Worm (Caenorhabditis elegans) whole organism, L4/young adult: ENCODE results near the gene F13D2.1.

Source experiments
- W03F9.2 ChIP-seq: fragments of 150-350 bp; optimal IDR thresholded peaks from 2 replicates; lab custom pipeline; 2014; ENCODE audit warnings: missing biosample characterization, missing genetic modification characterization
- dao-5 ChIP-seq: sonication (generic microtip); optimal IDR thresholded peaks from 2 replicates; lab custom pipeline; 2016; ENCODE audit warnings: missing genotype, missing genetic modification characterization, moderate library complexity, missing compliant biosample characterization
- him-1 ChIP-seq: sonication (generic microtip); optimal IDR thresholded peaks from 2 replicates; lab custom pipeline; 2016; ENCODE audit warnings: missing genotype, missing genetic modification reagents, missing genetic modification characterization, missing compliant biosample characterization

The F13D2.1 gene

DNA sequence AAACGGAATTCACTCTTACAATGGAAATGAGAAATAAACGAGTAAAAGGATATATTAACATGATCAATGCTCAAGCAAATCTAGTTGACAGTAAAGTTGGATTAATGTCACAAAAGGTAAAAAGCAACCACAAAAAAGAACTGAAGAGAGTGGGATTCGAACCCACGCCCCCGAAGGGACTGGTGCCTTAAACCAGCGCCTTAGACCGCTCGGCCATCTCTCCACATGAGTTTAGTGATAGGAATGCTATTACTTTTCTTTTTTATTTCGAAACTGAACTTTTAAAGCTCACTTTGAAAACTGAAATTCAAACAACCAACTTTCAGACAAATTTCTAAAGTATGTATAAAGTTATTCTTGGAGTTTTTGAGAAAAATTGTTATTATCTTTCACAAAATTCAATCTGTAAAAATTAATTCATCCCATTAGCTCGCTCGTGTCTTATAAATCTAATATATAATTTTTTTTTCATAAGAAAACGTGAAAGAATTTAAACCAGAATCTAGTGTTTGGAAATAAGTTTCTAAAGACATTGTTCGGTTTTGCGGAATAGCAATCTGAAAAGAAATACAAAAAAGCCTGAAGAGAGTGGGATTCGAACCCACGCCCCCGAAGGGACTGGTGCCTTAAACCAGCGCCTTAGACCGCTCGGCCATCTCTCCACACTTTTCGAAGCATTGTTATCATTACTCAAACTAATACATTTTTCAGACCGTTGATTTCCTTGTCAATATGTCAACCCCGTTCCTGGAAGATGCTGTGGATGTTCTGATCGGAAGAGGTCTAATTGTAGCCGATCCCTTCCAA, 26.4 kb downstream of the F13D2.1 start:
- TF ChIP-seq dao-5 (tag; lab: Kevin White, UChicago): no peak
- no peak for TF ChIP-seq W03F9.2 (tag; lab: Kevin White, UChicago)
- no peak for TF ChIP-seq him-1 (tag; lab: Kevin White, UChicago)

DNA sequence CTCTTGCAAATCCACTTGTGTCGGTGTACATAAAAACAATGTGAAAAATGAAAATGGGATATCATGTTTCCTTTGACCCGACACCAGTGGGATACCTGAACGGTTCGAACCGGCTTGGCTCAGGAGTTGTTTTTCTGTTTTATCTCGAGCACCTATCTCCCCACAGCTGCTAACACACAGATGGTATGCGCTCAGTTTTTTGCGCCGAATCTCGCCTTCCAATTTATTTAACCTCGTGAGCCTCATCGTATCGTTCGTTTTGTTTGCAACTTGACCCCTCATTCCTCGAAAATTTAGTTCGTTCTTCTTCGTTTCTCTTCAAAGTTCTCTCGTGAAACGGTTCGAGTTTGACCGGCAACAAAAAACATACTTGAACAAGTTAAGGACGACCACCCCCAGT, 28.9 kb downstream of the F13D2.1 start, which contains the start of gene C05C9.1:
Gene C05C9.1 (plus strand): TSS at position 301 of the 400 bp plus-strand sequence.
- no peak for TF ChIP-seq him-1 (tag; lab: Kevin White, UChicago)
- TF ChIP-seq dao-5 (tag; lab: Kevin White, UChicago): no peak
- TF ChIP-seq W03F9.2 (tag; lab: Kevin White, UChicago): no peak

DNA sequence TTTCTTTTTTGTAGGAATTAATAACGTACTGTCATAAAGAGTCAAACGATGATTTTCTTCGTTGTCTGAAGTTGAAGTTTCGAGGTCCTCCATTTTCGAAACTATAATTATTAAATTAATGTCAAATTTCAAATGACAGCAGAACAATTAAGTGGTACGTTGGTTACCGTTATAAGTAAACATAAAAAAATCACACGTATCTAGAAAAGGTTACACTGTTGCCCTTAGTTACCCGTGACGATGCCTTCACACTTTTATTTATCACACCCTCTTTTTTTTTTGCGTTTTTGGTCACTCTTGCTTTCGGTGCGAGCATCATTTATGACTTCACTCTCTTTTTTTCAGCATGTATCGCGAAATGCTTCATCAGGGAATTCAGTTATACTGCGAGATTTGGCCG, 36.7 kb downstream of the F13D2.1 start, which contains the start of the genes C05C9.3 and C05C9.2:
Gene C05C9.3 (minus strand): TSS at position 101 of the 400 bp plus-strand sequence.
Gene C05C9.2 (plus strand): TSS at position 346 of the 400 bp plus-strand sequence.
- TF ChIP-seq dao-5 (tag; lab: Kevin White, UChicago) (no peak), W03F9.2 (tag; lab: Kevin White, UChicago) (no peak), him-1 (tag; lab: Kevin White, UChicago) (no peak)

DNA sequence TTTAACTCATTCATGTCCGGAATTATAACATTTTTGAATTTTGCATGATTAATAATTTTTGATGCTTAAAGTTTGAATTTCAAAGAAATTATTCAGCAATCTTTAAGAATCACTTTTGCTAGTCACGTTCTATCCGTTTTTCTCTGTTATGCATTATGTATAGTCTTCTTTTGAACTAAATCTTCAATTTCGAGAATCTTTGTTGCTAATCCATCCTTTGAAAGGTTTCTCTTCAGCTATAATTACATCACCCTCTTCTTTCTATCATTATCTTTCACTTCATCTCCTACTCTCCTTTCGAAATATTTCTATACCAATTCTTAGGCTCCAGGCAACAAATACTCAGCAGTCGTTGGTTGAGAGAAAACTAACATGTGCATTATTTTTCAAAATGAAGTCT, 37.9 kb downstream of the F13D2.1 start:
- TF ChIP-seq him-1 (tag; lab: Kevin White, UChicago) (no peak), dao-5 (tag; lab: Kevin White, UChicago) (no peak), W03F9.2 (tag; lab: Kevin White, UChicago) (no peak)

DNA sequence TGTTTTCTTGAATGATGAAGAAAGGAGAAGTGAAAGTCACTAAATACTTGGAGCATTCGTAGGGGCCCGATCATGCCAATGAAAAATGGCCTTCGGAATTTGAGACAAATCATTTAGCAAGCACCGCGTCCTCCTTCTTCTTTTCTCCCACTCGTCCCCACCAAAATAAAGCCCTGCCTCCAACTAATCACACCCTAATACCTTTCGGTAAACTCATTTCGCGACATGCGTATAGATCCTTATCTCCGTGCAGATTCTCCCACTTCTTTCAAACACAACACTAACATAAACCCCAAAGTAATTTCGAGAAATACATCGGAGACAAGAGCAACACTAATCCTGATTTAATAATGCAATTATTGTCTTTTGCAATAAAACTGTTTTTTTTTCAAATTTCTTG, 51.8 kb downstream of the F13D2.1 start:
- no peak for TF ChIP-seq W03F9.2 (tag; lab: Kevin White, UChicago)
- no peak for TF ChIP-seq him-1 (tag; lab: Kevin White, UChicago)
- no peak for TF ChIP-seq dao-5 (tag; lab: Kevin White, UChicago)

DNA sequence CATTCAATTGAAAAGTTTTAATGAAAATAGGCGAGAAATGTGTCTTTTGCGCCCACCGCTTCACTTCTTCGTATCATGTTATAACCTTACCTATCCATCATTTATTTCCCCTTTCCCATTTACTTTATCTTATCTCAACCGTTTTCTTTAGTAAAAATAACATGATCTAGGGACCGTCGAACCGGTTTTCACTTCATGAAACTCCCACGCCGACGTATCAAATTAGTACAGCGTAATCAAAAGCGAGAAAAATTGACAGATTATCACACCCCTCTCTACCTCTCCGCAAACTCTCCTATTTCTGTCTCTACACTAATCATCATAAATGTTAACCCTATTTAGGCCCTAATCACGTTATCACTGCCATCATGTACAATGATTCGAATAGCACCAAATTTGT, 52.4 kb downstream of the F13D2.1 start:
- TF ChIP-seq dao-5 (tag; lab: Kevin White, UChicago) (no peak), W03F9.2 (tag; lab: Kevin White, UChicago) (no peak), him-1 (tag; lab: Kevin White, UChicago) (no peak)

DNA sequence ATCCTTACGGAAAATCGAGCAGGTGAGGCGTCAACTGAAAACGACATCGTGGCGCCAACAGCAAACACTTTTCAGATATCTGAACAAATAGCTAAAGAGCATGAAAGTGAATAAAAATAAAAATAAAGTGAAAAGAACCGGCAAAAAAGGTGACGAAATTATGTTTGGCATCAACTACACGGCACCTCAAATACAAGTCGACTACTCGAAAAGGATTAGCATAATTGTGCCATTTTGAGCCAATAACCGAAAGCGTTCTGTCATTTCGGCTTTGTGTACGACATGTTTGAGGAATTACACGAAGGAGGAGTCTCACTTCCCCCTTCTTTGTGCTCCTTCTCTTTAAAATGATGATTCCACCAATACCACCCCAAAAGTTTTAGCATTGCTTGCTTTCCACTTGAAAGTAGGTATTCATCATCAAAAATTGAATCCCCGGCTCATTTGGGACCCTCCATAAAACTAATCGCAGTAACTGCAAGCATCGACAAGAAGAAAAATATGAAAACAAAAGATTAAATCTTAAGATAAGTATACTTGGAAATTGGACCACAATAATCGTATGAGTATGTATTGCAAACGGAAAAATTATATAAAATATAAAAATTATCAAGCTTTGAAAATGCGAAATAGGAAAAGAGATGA, 54.5 kb downstream of the F13D2.1 start:
- no peak for TF ChIP-seq W03F9.2 (tag; lab: Kevin White, UChicago)

DNA sequence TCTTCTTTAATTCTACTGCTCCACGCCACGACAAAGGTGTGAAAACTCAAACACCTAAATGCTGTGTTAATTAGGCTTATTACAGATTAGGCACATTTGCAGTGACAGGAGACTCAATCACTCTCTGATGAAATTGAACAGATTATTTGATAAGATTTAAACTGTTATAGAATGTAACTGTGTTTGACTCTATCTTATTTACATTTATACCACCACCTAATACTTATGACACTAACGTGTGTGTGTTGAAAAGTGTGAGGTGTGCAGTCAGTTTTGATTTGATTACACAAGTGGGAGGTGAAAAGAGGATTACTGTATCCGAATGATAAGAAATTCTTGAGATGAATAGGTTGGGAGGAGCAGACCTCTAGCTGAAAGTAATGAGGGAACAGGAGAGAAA, 57.2 kb downstream of the F13D2.1 start:
- TF ChIP-seq dao-5 (tag; lab: Kevin White, UChicago): no peak
- TF ChIP-seq W03F9.2 (tag; lab: Kevin White, UChicago): no peak
- no peak for TF ChIP-seq him-1 (tag; lab: Kevin White, UChicago)

DNA sequence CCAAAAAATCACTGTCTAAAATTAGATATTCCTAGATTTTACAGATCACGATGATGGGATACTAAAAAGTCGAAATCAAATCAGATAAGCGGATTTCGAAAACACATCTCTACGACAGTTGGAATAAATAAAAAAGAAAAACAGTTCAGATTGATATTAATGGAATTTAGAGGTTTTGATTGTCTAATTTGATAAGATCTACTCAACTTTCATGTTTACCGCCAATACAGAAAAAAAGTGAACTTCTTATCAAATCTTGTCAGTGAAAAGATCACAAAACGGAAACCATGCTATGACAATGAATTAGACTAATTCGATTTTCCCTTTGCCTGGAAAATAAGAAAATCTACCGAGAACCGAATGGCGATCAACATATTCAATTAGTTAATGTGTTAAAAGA, 63.2 kb downstream of the F13D2.1 start:
- TF ChIP-seq dao-5 (tag; lab: Kevin White, UChicago) (no peak), him-1 (tag; lab: Kevin White, UChicago) (no peak), W03F9.2 (tag; lab: Kevin White, UChicago) (no peak)

DNA sequence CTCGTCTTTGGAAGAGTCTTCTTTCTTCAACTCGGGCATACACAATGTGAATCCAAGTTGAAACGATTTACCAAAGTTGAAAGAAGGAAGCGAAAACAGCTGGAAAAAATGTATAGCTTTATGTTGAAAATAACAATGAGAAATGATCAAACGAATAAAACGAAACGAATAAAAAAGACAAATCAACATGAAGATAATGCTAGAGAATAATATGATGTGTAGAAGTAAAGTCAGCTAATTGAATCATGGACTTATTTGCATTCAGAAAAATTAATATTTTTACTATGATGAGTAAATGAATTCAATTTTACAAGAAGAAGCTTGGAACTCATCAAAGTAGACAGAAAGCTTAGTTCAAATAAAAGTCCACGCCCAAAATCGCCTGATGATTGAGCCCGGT, 63.9 kb downstream of the F13D2.1 start, which contains the start of gene alr-1:
Gene alr-1 (minus strand): TSS at position 101 of the 400 bp plus-strand sequence.
- TF ChIP-seq dao-5 (tag; lab: Kevin White, UChicago): no peak
- TF ChIP-seq W03F9.2 (tag; lab: Kevin White, UChicago): no peak

DNA sequence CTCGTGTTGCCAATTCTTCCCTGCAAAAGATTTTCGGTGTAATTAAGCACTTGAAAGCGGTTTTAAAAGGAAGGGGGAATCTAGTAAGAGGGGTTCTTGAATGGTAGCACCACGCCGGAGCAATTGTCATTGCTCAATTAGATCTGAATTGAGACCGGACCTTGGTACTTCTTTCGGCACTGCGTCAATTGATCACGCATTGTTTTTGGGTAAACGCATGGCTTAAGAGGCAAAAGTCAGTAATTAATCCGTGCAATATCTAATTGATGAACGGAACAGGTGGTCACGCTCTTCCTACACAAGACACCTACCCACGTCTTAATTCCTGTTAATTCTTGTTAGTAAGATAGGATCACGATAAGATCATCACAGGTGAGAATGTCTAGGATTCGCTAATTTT, 65.4 kb downstream of the F13D2.1 start:
- TF ChIP-seq him-1 (tag; lab: Kevin White, UChicago) (no peak), dao-5 (tag; lab: Kevin White, UChicago) (no peak), W03F9.2 (tag; lab: Kevin White, UChicago) (no peak)

DNA sequence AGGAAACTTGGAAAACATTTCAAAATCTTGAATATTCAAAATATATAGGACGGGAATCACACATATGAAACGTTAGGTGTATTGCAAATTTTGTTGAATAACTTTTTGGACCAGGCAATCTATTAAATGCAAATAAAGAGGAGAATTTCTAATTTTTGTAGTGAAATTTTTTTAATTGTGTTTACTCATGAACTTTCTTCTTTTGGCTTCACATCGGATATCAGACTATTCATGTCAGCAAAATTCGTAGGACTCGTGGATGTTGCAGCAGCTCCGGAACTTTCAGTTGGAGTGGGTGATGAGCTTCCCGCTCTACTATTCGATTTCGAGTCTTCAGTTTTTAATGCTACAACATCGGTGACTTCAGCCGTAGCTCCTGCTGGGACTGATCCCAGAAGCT, 67.0 kb downstream of the F13D2.1 start:
- TF ChIP-seq dao-5 (tag; lab: Kevin White, UChicago): no peak
- no peak for TF ChIP-seq him-1 (tag; lab: Kevin White, UChicago)
- no peak for TF ChIP-seq W03F9.2 (tag; lab: Kevin White, UChicago)

DNA sequence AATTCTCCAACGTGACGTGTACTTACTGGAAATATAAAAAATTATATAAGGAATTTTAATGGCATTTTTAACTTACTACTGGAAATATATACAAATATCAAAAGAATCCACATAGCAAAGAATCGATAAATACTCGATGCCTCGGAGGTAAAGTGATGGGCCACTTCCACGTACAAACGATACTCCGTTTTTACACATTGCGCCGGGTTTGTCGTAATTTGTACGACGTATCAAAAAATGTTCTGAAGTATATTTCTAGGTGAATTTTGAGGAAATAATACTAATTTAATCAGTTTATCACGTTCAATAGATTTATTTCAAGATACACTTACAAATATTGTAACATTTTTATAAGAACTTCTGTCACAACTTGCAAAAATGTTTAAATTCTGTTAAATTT, 68.6 kb downstream of the F13D2.1 start, which contains the start of gene R08B4.3:
Gene R08B4.3 (minus strand): TSS at position 198 of the 400 bp plus-strand sequence.
- TF ChIP-seq dao-5 (tag; lab: Kevin White, UChicago) (no peak), him-1 (tag; lab: Kevin White, UChicago) (no peak), W03F9.2 (tag; lab: Kevin White, UChicago) (no peak)
